Worm (Caenorhabditis elegans) whole organism, L3 larva: ENCODE measurements around the gene idpa-1.

ENCODE experiments used
- ZK546.5 ChIP-seq: sonication (generic microtip); optimal IDR thresholded peaks from 2 replicates; lab custom pipeline; 2017; ENCODE audit warnings: missing biosample characterization, missing genetic modification characterization
- ama-1 ChIP-seq: fragments of 150-350 bp; optimal IDR thresholded peaks from 2 replicates; lab custom pipeline; 2018
- ceh-82 ChIP-seq: fragments of 150-350 bp; optimal IDR thresholded peaks from 2 replicates; lab custom pipeline; 2014; ENCODE audit warnings: missing biosample characterization, missing genetic modification characterization
- fkh-2 ChIP-seq: fragments of 150-350 bp; optimal IDR thresholded peaks from 2 replicates; lab custom pipeline; 2014; ENCODE audit warnings: missing biosample characterization, missing genetic modification reagents, missing genetic modification characterization
- nhr-12 ChIP-seq: fragments of 150-350 bp; optimal IDR thresholded peaks from 2 replicates; lab custom pipeline; 2014; ENCODE audit warnings: missing biosample characterization, missing genetic modification characterization
- skn-1 ChIP-seq: fragments of 150-350 bp; optimal IDR thresholded peaks from 2 replicates; lab custom pipeline; 2014; ENCODE audit warnings: missing biosample characterization, missing genetic modification characterization
- snpc-4 ChIP-seq: fragments of 150-350 bp; optimal IDR thresholded peaks from 2 replicates; lab custom pipeline; 2014; ENCODE audit warnings: missing biosample characterization, missing genetic modification characterization
- ztf-11 ChIP-seq: fragments of 150-350 bp; optimal IDR thresholded peaks from 2 replicates; lab custom pipeline; 2014; ENCODE audit warnings: missing biosample characterization, missing genetic modification characterization

- TF ChIP-seq ceh-82: no peak
- no peak for TF ChIP-seq skn-1 (tag; lab: Kevin White, UChicago)
- TF ChIP-seq fkh-2: no peak
- no peak for TF ChIP-seq nhr-12 (tag; lab: Kevin White, UChicago)
- TF ChIP-seq ZK546.5 (tag; lab: Kevin White, UChicago): no peak
- no peak for TF ChIP-seq snpc-4 (tag; lab: Kevin White, UChicago)
- TF ChIP-seq ztf-11 (tag; lab: Kevin White, UChicago): no peak
- TF ChIP-seq ama-1 (lab: Kevin White, UChicago): no peak
These were observed 45.7 kb upstream of the idpa-1 start, which contains the start of gene H05C05.1 for ce11 chrIII:2946626-2947168.
